Fruit fly (Drosophila melanogaster) whole organism, prepupa: ENCODE data around the gene TM9SF3.

Source experiments
- Blimp-1 ChIP-seq: fragments of 200-800 bp; sonication (Bioruptor generic); optimal IDR thresholded peaks from 3 replicates; lab custom pipeline; 2017; ENCODE audit warnings: missing biosample characterization, missing genetic modification characterization, mild to moderate bottlenecking, moderate library complexity, missing genetic modification reagents
- CG10631 ChIP-seq: fragments of 200-800 bp; sonication (Bioruptor generic); optimal IDR thresholded peaks from 2 replicates; lab custom pipeline; 2016; ENCODE audit warnings: missing biosample characterization, missing genetic modification characterization
- CG10669 ChIP-seq: fragments of 200-800 bp; sonication (Bioruptor generic); optimal IDR thresholded peaks from 3 replicates; lab custom pipeline; 2018; ENCODE audit warnings: missing biosample characterization, mild to moderate bottlenecking, missing genetic modification characterization, moderate library complexity
- CG11294 ChIP-seq: fragments of 200-800 bp; sonication (Bioruptor generic); IDR thresholded peaks from 2 replicates; pipeline ENCODE4 v1.3.6; 2022; ENCODE audit warnings: missing biosample characterization, missing genetic modification characterization
- CG1621 ChIP-seq: fragments of 200-800 bp; sonication (Bioruptor generic); optimal IDR thresholded peaks from 3 replicates; lab custom pipeline; 2018; ENCODE audit warnings: missing biosample characterization, mild to moderate bottlenecking, missing genetic modification characterization
- CG3032 ChIP-seq: fragments of 200-800 bp; optimal IDR thresholded peaks from 2 replicates; lab custom pipeline; 2019; ENCODE audit warnings: missing biosample characterization, mild to moderate bottlenecking, missing genetic modification characterization, moderate library complexity
- CG31627 ChIP-seq: fragments of 200-800 bp; sonication (Bioruptor generic); optimal IDR thresholded peaks from 3 replicates; lab custom pipeline; 2016; ENCODE audit warnings: missing biosample characterization, missing genetic modification characterization
- CG32006 ChIP-seq: fragments of 200-800 bp; sonication (Bioruptor generic); optimal IDR thresholded peaks from 3 replicates; lab custom pipeline; 2017; ENCODE audit warnings: missing biosample characterization, mild to moderate bottlenecking, missing genetic modification characterization
- CG34406 ChIP-seq: fragments of 200-800 bp; sonication (Bioruptor generic); optimal IDR thresholded peaks from 3 replicates; lab custom pipeline; 2016; ENCODE audit warnings: missing biosample characterization, missing genetic modification characterization
- CG6163 ChIP-seq: fragments of 200-800 bp; sonication (Bioruptor generic); IDR thresholded peaks from 3 replicates; pipeline ENCODE4 v1.3.6; 2022; ENCODE audit warnings: missing biosample characterization, missing genetic modification characterization
- CG6792 ChIP-seq: fragments of 200-800 bp; sonication (Bioruptor generic); optimal IDR thresholded peaks from 3 replicates; lab custom pipeline; 2016; ENCODE audit warnings: missing biosample characterization, missing genetic modification characterization
- CG6808 ChIP-seq: fragments of 200-800 bp; sonication (Bioruptor generic); optimal IDR thresholded peaks from 3 replicates; lab custom pipeline; 2017; ENCODE audit warnings: missing biosample characterization, missing genetic modification characterization, mild to moderate bottlenecking, moderate library complexity, missing genetic modification reagents
- CG7368 ChIP-seq: fragments of 200-800 bp; sonication (Bioruptor generic); optimal IDR thresholded peaks from 3 replicates; lab custom pipeline; 2016; ENCODE audit warnings: missing biosample characterization, missing genetic modification characterization
- CG8119 ChIP-seq: fragments of 200-800 bp; sonication (Bioruptor generic); IDR thresholded peaks from 3 replicates; pipeline ENCODE4 v1.3.6; 2022; ENCODE audit warnings: missing biosample characterization, missing genetic modification characterization
- CG8319 ChIP-seq: fragments of 200-800 bp; sonication (Bioruptor generic); optimal IDR thresholded peaks from 3 replicates; lab custom pipeline; 2016; ENCODE audit warnings: missing biosample characterization, missing genetic modification characterization
- CG9139 ChIP-seq: fragments of 200-800 bp; sonication (Bioruptor generic); optimal IDR thresholded peaks from 3 replicates; lab custom pipeline; 2017; ENCODE audit warnings: missing biosample characterization, mild to moderate bottlenecking, missing genetic modification characterization
- Eip75B ChIP-seq: fragments of 200-800 bp; sonication (Bioruptor generic); optimal IDR thresholded peaks from 3 replicates; lab custom pipeline; 2016; ENCODE audit warnings: missing biosample characterization, missing genetic modification characterization
- Eip78C ChIP-seq: fragments of 200-800 bp; sonication (Bioruptor generic); peaks from one replicate; lab custom pipeline; 2016; ENCODE audit warnings: missing biosample characterization, missing genetic modification characterization
- Eip93F ChIP-seq: fragments of 200-800 bp; sonication (Bioruptor generic); optimal IDR thresholded peaks from 2 replicates; lab custom pipeline; 2016; ENCODE audit warnings: missing biosample characterization, mild to moderate bottlenecking, missing genetic modification characterization
- Ets21C ChIP-seq: fragments of 200-800 bp; sonication (Bioruptor generic); optimal IDR thresholded peaks from 3 replicates; lab custom pipeline; 2016; ENCODE audit warnings: missing biosample characterization, missing genetic modification characterization
- Gug ChIP-seq: fragments of 200-800 bp; sonication (Bioruptor generic); IDR thresholded peaks from 2 replicates; pipeline ENCODE4 v1.3.6; 2022; ENCODE audit warnings: missing biosample characterization, missing genetic modification characterization
- Hr39 ChIP-seq: fragments of 200-800 bp; sonication (Bioruptor generic); optimal IDR thresholded peaks from 2 replicates; lab custom pipeline; 2016; ENCODE audit warnings: missing biosample characterization, missing genetic modification characterization
- Hr4 ChIP-seq: fragments of 200-800 bp; sonication (Bioruptor generic); optimal IDR thresholded peaks from 3 replicates; lab custom pipeline; 2016; ENCODE audit warnings: missing biosample characterization, missing genetic modification characterization
- Lpt ChIP-seq: fragments of 200-800 bp; sonication (Bioruptor generic); optimal IDR thresholded peaks from 3 replicates; lab custom pipeline; 2016; ENCODE audit warnings: missing biosample characterization, missing genetic modification characterization
- Met ChIP-seq: fragments of 200-800 bp; sonication (Bioruptor generic); optimal IDR thresholded peaks from 3 replicates; lab custom pipeline; 2016; ENCODE audit warnings: missing biosample characterization, missing genetic modification characterization
- OdsH ChIP-seq: fragments of 200-800 bp; sonication (Bioruptor generic); optimal IDR thresholded peaks from 3 replicates; lab custom pipeline; 2016; ENCODE audit warnings: missing biosample characterization, missing genetic modification characterization
- Sox102F ChIP-seq: fragments of 200-800 bp; sonication (Bioruptor generic); optimal IDR thresholded peaks from 2 replicates; lab custom pipeline; 2016; ENCODE audit warnings: missing biosample characterization, mild to moderate bottlenecking, missing genetic modification characterization
- Sox14 ChIP-seq: fragments of 200-800 bp; sonication (Bioruptor generic); optimal IDR thresholded peaks from 3 replicates; lab custom pipeline; 2016; ENCODE audit warnings: missing biosample characterization, missing genetic modification characterization
- achi ChIP-seq: fragments of 200-800 bp; sonication (Bioruptor generic); optimal IDR thresholded peaks from 3 replicates; lab custom pipeline; 2016; ENCODE audit warnings: missing biosample characterization, missing genetic modification characterization
- acj6 ChIP-seq: fragments of 200-800 bp; sonication (Bioruptor generic); optimal IDR thresholded peaks from 3 replicates; lab custom pipeline; 2016; ENCODE audit warnings: missing biosample characterization, missing genetic modification characterization
- dsx ChIP-seq: fragments of 200-800 bp; optimal IDR thresholded peaks from 3 replicates; lab custom pipeline; 2019; ENCODE audit warnings: missing biosample characterization, mild to moderate bottlenecking, missing genetic modification characterization, moderate library complexity; ENCODE audit not compliant: poor library complexity, severe bottlenecking
- eg ChIP-seq: fragments of 200-800 bp; sonication (Bioruptor generic); IDR thresholded peaks from 3 replicates; pipeline ENCODE4 v1.3.6; 2022; ENCODE audit warnings: missing biosample characterization, missing genetic modification characterization
- esn ChIP-seq: fragments of 200-800 bp; sonication (Bioruptor generic); optimal IDR thresholded peaks from 2 replicates; lab custom pipeline; 2016; ENCODE audit warnings: missing biosample characterization, mild to moderate bottlenecking, missing genetic modification characterization, moderate library complexity
- fkh ChIP-seq: fragments of 200-800 bp; sonication (Bioruptor generic); optimal IDR thresholded peaks from 3 replicates; lab custom pipeline; 2017; ENCODE audit warnings: missing biosample characterization, mild to moderate bottlenecking, missing genetic modification characterization, moderate library complexity
- net ChIP-seq: fragments of 200-800 bp; sonication (Bioruptor generic); optimal IDR thresholded peaks from 3 replicates; lab custom pipeline; 2016; ENCODE audit warnings: missing biosample characterization, missing genetic modification characterization
- salr ChIP-seq, 2 experiments: fragments of 200-800 bp; sonication (Bioruptor generic); optimal IDR thresholded peaks; 3 replicates each; lab custom pipeline; 2016 to 2018; ENCODE audit warnings: missing biosample characterization in 2 of 2, missing genetic modification characterization in 2 of 2, mild to moderate bottlenecking in 1 of 2
- topi ChIP-seq: fragments of 200-800 bp; sonication (Bioruptor generic); optimal IDR thresholded peaks from 3 replicates; lab custom pipeline; 2016; ENCODE audit warnings: missing biosample characterization, missing genetic modification characterization

TM9SF3 gene

DNA sequence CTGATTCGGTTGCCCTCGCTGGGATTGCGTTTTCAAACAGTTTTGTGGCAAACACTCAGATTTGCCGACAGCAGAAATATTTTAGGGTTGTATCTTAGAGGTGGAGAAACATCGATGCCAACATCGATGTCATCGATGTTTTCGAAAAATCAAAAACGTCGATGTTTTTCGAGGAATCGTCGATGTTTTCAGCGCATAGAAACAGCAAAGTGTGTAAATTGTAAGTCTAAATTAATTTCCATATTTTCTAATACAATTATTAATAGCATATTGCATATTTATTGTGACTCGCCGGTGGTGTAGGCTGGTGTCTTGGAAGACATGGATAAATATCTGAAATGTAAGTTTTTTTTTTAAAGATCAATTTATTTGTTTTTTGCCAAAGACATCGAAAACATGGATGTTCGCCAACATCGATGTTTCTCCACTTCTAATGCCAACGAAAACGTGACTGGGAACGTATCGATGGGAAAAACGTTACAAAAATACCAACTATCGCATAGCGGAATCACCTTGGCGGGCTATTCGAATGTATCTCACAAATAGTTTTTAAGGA is at the start of gene TM9SF3:
TSS of gene TM9SF3 (minus strand) at position 120 of the 556 bp plus-strand sequence.
- TF ChIP-seq CG6163 (GFP tag; lab: Robert Waterston, UW), result no peak
- TF ChIP-seq Blimp-1 (GFP tag; lab: Kevin White, UChicago), result no peak
- peak; percentile 5 for TF ChIP-seq Eip93F (GFP tag; lab: Kevin White, UChicago)
- no peak for TF ChIP-seq topi
- peak; percentile 22 for TF ChIP-seq Hr39 (GFP tag; lab: Kevin White, UChicago)
- TF ChIP-seq CG8319, result no peak
- peak; percentile 21 for TF ChIP-seq CG10631 (GFP tag; lab: Kevin White, UChicago)
- TF ChIP-seq esn (GFP tag; lab: Kevin White, UChicago), result peak; percentile 14
- peak; percentile 23 for TF ChIP-seq CG31627 (GFP tag; lab: Kevin White, UChicago)
- TF ChIP-seq, all 60 proteins: peak for 5

DNA sequence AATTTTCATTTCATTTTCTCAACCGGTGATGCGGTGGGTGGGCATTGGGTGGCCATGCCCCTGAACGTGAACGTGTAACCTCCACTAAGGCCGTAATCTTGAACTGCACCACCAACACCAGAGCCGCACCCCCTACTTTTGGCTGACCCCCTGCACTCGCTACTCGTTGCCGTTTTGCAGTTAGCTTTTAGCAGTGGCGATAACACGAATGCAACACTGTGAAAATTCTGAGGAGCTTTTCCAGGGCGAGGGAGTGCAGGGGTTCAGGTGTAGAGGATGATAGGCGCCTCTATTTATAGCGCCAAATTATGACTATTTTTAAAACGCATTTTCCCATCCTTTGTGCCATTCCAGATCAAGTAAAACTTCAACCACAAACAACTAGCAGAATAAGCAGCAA is 40.0 kb upstream of the TM9SF3 start:
- TF ChIP-seq Lpt (no peak), CG10669 (GFP tag; lab: Kevin White, UChicago) (no peak), Hr4 (GFP tag; lab: Kevin White, UChicago) (no peak), fkh (GFP tag; lab: Kevin White, UChicago) (no peak), CG8319 (no peak), topi (no peak), CG6792 (no peak), Gug (GFP tag; lab: Robert Waterston, UW) (no peak), Ets21C (GFP tag; lab: Kevin White, UChicago) (no peak), CG1621 (tag; lab: Kevin White, UChicago) (no peak), CG6163 (GFP tag; lab: Robert Waterston, UW) (no peak), Eip75B (no peak), CG31627 (GFP tag; lab: Kevin White, UChicago) (no peak), Met (GFP tag; lab: Kevin White, UChicago) (no peak), net (GFP tag; lab: Kevin White, UChicago) (no peak), CG8119 (no peak), OdsH (no peak), salr (GFP tag; optimal IDR thresholded peaks at IDR 0.05; lab: Kevin White, UChicago) (no peak), Sox14 (GFP tag; lab: Kevin White, UChicago) (no peak)

DNA sequence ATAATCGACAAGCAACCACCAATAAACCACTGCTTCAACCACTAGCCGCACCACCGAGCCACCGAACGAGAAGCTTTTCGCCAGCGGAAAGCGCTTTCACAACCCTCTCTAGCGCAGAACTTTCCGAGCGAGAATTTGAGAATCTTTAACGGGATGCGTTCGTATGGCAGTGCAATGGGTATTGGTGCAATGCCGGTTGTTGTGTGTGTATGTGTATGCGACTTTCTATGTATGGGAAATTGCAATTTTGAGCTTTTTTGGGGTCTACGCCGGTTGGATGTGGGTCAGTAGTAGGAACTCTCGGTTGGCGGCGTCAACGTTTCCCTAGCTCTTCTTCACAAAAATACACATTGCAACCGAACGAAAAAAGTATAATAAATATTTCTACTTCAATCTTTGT is 39.1 kb upstream of the TM9SF3 start:
- TF ChIP-seq Sox14 (GFP tag; lab: Kevin White, UChicago) (no peak), acj6 (GFP tag; lab: Kevin White, UChicago) (no peak), CG10631 (GFP tag; lab: Kevin White, UChicago) (no peak), CG9139 (no peak), CG34406 (GFP tag; lab: Kevin White, UChicago) (no peak), CG31627 (GFP tag; lab: Kevin White, UChicago) (no peak), Sox102F (GFP tag; lab: Kevin White, UChicago) (no peak), dsx (no peak), CG32006 (no peak)

DNA sequence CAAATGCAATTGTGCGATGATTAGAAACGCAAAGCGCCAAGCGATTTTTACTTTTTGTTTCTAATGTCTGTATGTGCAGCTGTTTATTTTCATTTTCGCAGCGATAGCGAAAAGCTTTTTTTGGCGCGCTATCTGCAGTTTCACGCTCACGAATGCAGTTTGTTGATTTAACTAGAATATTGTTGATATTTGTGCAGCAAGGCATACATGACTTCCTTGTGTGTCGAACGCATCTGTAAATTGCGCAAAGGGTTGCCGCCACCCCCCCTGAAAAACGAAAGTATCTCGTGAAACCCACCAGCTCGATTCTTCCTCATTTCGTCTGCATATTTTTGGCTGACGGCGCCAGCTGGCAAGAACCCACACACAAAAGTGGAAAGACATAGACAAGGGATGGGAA is 37.8 kb upstream of the TM9SF3 start:
- TF ChIP-seq CG6808 (GFP tag; lab: Kevin White, UChicago), result no peak
- TF ChIP-seq CG11294 (GFP tag; lab: Robert Waterston, UW), result no peak
- no peak for TF ChIP-seq achi
- TF ChIP-seq CG3032 (tag; lab: Kevin White, UChicago), result no peak
- TF ChIP-seq net (GFP tag; lab: Kevin White, UChicago), result no peak
- 0 out of 3 replicates have a peak, but pooled peaks have one; percentile 22 for TF ChIP-seq eg (GFP tag; lab: Robert Waterston, UW)
- no peak for TF ChIP-seq CG32006
- TF ChIP-seq CG7368 (GFP tag; lab: Kevin White, UChicago), result no peak
- TF ChIP-seq Eip78C (GFP tag; lab: Kevin White, UChicago), result no peak
